Fruit fly (Drosophila melanogaster) ovary, adult (tissue): ENCODE data around the gene Sec61alpha.
A peak's percentile ranks its signal among the peaks of the same experiment; 100 is the strongest.

ENCODE experiments used
- CG17801 ChIP-seq: fragments of 200-800 bp; optimal IDR thresholded peaks from 2 replicates; lab custom pipeline; 2019; ENCODE audit warnings: missing biosample characterization, mild to moderate bottlenecking, missing genetic modification characterization, moderate library complexity; ENCODE audit not compliant: partially characterized antibody

Gene Sec61alpha

DNA sequence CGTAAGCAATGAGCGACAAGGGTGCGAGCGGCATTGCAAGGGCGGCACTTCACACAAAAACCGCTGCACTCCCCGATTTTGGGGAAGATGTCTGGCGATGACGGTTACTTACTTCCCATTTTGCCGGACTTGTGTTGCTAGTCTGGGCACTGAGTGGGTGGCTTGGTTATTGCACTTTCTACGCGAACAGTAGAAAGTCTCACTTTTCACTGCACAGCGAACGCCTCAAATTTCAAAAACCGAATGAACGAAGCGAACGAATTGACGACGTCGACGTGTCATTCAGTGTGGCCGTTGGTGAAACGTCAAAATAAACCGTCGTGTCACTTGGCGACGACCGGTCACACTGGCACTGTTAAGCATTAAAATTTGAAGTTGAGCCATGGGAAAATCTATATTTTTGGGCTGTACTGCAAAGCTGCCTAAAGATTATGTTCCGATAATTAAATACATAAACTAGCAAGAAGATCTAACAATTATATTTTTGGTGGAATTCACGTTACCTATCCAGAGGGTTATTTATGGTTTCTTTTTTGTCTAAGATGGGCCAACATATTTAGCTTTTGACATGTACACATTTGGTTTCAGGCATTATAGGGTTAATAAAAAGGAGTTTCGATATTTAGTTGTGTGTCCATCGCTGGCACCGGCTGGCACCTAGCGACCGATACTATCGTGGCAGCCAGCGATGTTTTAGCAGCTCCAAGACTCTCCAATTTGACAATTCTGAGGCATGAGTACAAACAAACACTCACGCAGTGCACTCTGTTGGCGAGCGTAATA is at the start of gene Sec61alpha, which contains the start of gene Daxx:
Gene Sec61alpha (minus strand): TSS at position 364 of the 783 bp plus-strand sequence.
Gene Daxx (plus strand): TSS at position 718 of the 783 bp plus-strand sequence.
- peak; percentile 67 for TF ChIP-seq CG17801 (GFP tag; lab: Kevin White, UChicago)

DNA sequence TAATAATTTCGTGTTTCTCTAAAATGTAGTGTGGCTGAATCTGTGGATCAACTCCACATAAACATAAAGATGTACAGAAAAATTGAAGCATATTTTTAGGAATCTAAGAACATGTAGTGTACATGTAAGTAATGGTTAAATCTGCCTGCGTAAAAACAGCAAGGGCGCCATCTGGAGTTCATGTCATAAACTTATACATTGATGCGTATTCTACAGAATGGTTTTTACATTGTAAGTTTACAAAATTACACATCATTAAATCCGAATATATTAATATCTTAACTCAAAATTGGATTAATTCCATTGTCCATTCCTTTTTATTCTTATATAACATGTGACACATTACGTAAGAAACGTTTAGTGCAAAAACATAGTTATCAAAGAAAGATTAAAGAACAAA is 46.6 kb upstream of the Sec61alpha start:
- peak; percentile 11 for TF ChIP-seq CG17801 (GFP tag; lab: Kevin White, UChicago)

DNA sequence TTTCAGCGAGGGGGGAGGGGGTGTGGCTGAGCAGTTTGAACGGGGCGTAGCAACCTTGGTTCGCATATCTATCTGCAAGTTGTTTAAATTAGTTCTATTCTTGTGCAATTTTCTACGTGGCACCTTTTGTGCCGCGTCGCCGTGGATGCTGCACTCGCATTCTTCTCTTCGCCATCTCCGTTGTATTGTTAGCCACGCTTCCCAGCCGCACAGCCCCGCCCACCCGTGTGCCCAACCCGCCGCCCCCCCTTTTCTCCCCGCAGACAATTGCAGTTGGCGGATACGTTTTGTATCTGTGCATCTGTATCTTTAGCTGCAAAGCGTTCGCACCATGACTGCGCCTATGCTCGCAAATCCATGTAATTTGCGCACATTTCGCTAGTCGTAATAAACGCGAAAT is 33.6 kb upstream of the Sec61alpha start:
- no peak for TF ChIP-seq CG17801 (GFP tag; lab: Kevin White, UChicago)

dm6 chr2L:6508666-6509065 is 28.3 kb upstream of the Sec61alpha start:
- TF ChIP-seq CG17801 (GFP tag; lab: Kevin White, UChicago): no peak

- no peak for TF ChIP-seq CG17801 (GFP tag; lab: Kevin White, UChicago)
Measured at dm6 chr2L:6503724-6504037, 23.3 kb upstream of the Sec61alpha start.

DNA sequence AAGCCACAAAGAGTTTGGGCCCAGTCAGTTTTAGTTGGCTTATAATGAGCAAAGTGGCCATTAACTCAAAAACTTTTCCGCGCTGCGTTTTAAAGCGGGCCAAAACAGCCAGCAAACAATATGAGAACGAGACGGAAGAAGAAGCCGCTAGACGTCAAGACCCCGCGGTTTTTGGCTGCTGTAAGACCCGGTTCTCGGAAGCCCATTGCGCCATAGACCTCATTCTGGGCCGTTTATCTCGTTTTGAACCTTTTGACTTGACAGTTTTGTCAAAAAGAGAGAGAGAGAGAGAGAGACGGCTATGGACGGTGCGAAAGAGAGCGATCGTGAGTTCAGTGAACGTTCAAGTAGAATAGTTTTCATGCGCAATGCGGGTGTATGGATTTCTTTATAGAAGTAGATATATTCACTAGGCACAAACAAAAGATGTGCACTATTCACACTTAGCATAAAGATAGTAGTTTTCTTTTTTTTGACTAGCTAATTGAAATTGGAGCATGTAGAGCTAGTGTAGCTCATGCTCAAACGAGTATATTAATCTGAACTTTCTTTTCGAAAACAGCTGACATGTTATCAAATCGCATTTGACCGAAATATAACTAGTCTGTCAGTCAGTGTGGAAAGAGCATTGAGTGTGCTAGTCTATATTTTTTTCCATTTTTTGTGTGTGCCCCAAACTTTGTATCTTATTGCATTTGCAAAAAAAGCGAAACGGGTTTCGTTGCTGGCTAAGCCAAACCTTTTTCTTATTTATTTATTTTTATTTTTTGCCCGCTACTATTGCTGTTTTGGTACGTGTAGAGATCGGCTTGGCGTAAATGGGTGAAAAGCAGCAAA is 22.7 kb upstream of the Sec61alpha start:
- TF ChIP-seq CG17801 (GFP tag; lab: Kevin White, UChicago): no peak

DNA sequence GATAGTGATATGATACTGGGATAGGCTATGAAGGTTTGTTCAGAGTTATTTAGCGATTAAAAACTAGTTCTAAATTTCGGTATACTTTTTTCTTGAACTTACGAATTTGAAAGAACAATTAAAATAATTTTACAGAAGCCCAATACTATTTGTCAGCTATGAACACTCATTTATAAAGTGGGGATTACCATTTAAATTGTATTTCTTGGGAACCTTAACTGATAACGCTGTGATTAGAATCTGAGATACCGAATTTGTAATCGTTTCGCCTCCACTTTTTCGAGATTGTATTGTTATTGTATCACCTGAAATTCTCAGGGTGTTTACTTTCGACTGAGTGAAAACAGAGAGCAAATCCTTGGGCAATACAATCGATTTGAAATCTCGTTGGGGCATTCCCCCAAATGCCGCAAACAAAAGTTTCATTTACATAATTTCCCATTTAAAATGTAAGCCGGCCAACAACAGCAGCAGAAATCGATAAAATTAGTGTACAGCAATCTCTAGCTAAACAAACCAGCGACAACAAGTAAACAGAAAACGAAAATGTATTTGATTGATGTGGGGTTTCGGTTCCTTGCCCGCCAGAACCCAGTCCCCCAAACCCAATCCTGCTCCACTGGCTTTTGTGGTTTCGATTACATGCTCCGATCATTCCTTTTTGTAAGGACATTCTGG is 20.4 kb upstream of the Sec61alpha start:
- no peak for TF ChIP-seq CG17801 (GFP tag; lab: Kevin White, UChicago)

- peak; percentile 65 for TF ChIP-seq CG17801 (GFP tag; lab: Kevin White, UChicago)
Measured at dm6 chr2L:6498448-6498847, 18.1 kb upstream of the Sec61alpha start, which contains the start of gene CG31637. TSS of gene CG31637 (plus strand) at chr2L:6498647.

dm6 chr2L:6496753-6497152 is 16.4 kb upstream of the Sec61alpha start, which contains the start of gene CG9550:
TSS of gene CG9550 (plus strand) at chr2L:6497053.
- TF ChIP-seq CG17801 (GFP tag; lab: Kevin White, UChicago): no peak

dm6 chr2L:6494405-6494816 is 14.0 kb upstream of the Sec61alpha start, which contains the start of gene CG9547:
TSS of gene CG9547 (minus strand) at chr2L:6494532.
- TF ChIP-seq CG17801 (GFP tag; lab: Kevin White, UChicago): peak; percentile 76

- peak; percentile 65 for TF ChIP-seq CG17801 (GFP tag; lab: Kevin White, UChicago)
Measured at dm6 chr2L:6490783-6491249, 10.4 kb upstream of the Sec61alpha start, which contains the start of the genes Phf5a and CG31638. TSS of gene Phf5a (minus strand) at chr2L:6490843. TSS of gene CG31638 (plus strand) at chr2L:6491061.

DNA sequence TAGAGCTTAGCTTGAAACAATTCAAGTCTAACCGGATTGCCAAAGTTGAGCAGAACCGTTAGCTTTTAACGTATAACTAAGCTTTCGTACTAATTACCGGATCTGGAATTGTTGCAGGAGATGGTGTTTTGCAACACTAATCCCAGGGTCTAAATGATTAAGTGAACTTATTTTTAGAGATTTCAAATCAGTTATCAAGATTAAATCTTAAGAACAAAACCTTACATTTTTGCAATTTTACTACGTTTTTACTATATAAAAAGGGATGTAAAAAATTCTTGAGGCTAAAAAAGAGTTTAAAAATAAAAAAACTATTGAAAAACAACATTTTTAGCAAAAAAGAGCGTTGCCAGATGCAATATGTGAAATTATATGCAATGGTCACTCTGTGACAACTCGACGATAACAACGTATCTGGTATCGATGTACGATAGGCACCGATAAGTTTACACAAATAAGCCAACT is 8.3 kb upstream of the Sec61alpha start, which contains the start of the genes KFase and epsilonCOP:
Gene KFase (minus strand): TSS at position 81 of the 465 bp plus-strand sequence.
Gene epsilonCOP (plus strand): TSS at position 415 of the 465 bp plus-strand sequence.
- peak; percentile 54 for TF ChIP-seq CG17801 (GFP tag; lab: Kevin White, UChicago)

- TF ChIP-seq CG17801 (GFP tag; lab: Kevin White, UChicago): peak; percentile 25
Measured at dm6 chr2L:6481310-6481738, 949 bp upstream of the Sec61alpha start.
